Fruit fly (Drosophila melanogaster) Kc167 (cell line): ENCODE data around the gene bnb.

Source experiments
- Myc ChIP-seq: fragments of >200 bp; optimal IDR thresholded peaks from 2 replicates; lab custom pipeline; 2017; ENCODE audit warnings: missing external identifiers
- Sin3A ChIP-seq: fragments of >200 bp; optimal IDR thresholded peaks from 2 replicates; lab custom pipeline; 2018; ENCODE audit warnings: missing external identifiers
- h ChIP-seq: fragments of >200 bp; optimal IDR thresholded peaks from 3 replicates; lab custom pipeline; 2018; ENCODE audit warnings: missing external identifiers
- psq ChIP-seq: fragments of >200 bp; optimal IDR thresholded peaks from 2 replicates; lab custom pipeline; 2017; ENCODE audit warnings: missing external identifiers

- no peak for TF ChIP-seq Myc (lab: Kevin White, UChicago)
- no peak for TF ChIP-seq Sin3A
- no peak for TF ChIP-seq psq (lab: Kevin White, UChicago)
- TF ChIP-seq h: no peak
Measured at dm6 chrX:18773817-18774216, 23.7 kb downstream of the bnb start, which contains the start of gene CCKLR-17D3.
